Fruit fly (Drosophila melanogaster) S2 (cell line): Measurements from ENCODE around the gene Ugt304A1.

Experiments
- CG8478 ChIP-seq: fragments of >200 bp; optimal IDR thresholded peaks from 2 replicates; lab custom pipeline; 2018
- CTCF ChIP-seq, 2 experiments: fragments of >200 bp; optimal IDR thresholded peaks; 2 replicates each; lab custom pipeline; 2018

DNA sequence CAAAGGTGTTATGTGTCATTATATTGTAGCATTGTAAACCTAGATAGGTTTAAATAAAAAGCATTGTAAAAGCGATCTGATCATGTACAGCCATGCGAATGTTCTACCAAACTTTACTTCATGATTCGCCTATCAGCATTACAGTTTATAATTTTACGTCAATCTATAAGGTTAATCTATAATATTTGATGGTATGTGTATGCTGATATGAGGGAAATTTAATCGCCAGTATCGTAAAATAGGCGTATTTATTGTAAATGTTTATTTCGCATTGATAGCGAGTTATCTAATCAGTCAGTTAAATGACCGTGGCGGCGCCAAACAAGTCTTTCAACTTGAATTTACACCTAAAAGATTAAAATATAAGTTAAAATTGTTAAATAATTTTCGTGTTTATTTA, 2.4 kb upstream of the Ugt304A1 start:
- TF ChIP-seq CG8478 (lab: Kevin White, UChicago) (no peak), CTCF (optimal IDR thresholded peaks at IDR 0.05; lab: Kevin White, UChicago) (no peak)
